Worm (Caenorhabditis elegans) whole organism, L3 larva: ENCODE measurements around the gene T11F8.4.
"Not testable (repeated sequence)": the region's sequence is repeated elsewhere in the genome, so short reads cannot be mapped to it uniquely, and the experiment has no call there.

ENCODE experiments used
- R02D3.7 ChIP-seq: fragments of 150-350 bp; optimal IDR thresholded peaks from 2 replicates; lab custom pipeline; 2014; ENCODE audit warnings: missing biosample characterization, missing genetic modification characterization
- ZK546.5 ChIP-seq: sonication (generic microtip); optimal IDR thresholded peaks from 2 replicates; lab custom pipeline; 2017; ENCODE audit warnings: missing biosample characterization, missing genetic modification characterization
- aly-2 ChIP-seq: fragments of 150-350 bp; optimal IDR thresholded peaks from 2 replicates; lab custom pipeline; 2014; ENCODE audit warnings: missing biosample characterization, missing genetic modification characterization
- ceh-16 ChIP-seq: sonication (generic microtip); optimal IDR thresholded peaks from 2 replicates; lab custom pipeline; 2017; ENCODE audit warnings: missing biosample characterization, missing genetic modification characterization
- ceh-28 ChIP-seq: fragments of 150-350 bp; optimal IDR thresholded peaks from 2 replicates; lab custom pipeline; 2014; ENCODE audit warnings: missing biosample characterization, missing genetic modification reagents, missing genetic modification characterization
- ceh-82 ChIP-seq: fragments of 150-350 bp; optimal IDR thresholded peaks from 2 replicates; lab custom pipeline; 2014; ENCODE audit warnings: missing biosample characterization, missing genetic modification characterization
- ceh-9 ChIP-seq: sonication (generic microtip); optimal IDR thresholded peaks from 2 replicates; lab custom pipeline; 2018; ENCODE audit warnings: missing biosample characterization, missing genetic modification characterization
- egl-27 ChIP-seq: sonication (generic microtip); optimal IDR thresholded peaks from 4 replicates; lab custom pipeline; 2017; ENCODE audit warnings: missing biosample characterization, missing genetic modification reagents, missing genetic modification characterization
- egl-5 ChIP-seq: fragments of 150-350 bp; optimal IDR thresholded peaks from 2 replicates; lab custom pipeline; 2017; ENCODE audit warnings: missing biosample characterization, missing genetic modification reagents, missing genetic modification characterization, inconsistent platforms
- elt-1 ChIP-seq: fragments of 150-350 bp; optimal IDR thresholded peaks from 2 replicates; lab custom pipeline; 2014; ENCODE audit warnings: missing biosample characterization, missing genetic modification characterization
- elt-2 ChIP-seq: sonication (generic microtip); optimal IDR thresholded peaks from 2 replicates; lab custom pipeline; 2016; ENCODE audit warnings: missing genetic modification reagents, mild to moderate bottlenecking, missing genetic modification characterization, missing compliant biosample characterization
- eor-1 ChIP-seq, 2 experiments: fragments of 150-350 bp; optimal IDR thresholded peaks; 2 replicates each; lab custom pipeline; 2014 to 2018; ENCODE audit warnings: missing biosample characterization in 2 of 2, missing genetic modification characterization in 2 of 2
- fkh-10 ChIP-seq: sonication (generic microtip); optimal IDR thresholded peaks from 2 replicates; lab custom pipeline; 2017; ENCODE audit warnings: missing biosample characterization, missing genetic modification reagents, missing genetic modification characterization
- fkh-2 ChIP-seq: fragments of 150-350 bp; optimal IDR thresholded peaks from 2 replicates; lab custom pipeline; 2014; ENCODE audit warnings: missing biosample characterization, missing genetic modification reagents, missing genetic modification characterization
- fos-1 ChIP-seq: fragments of 150-350 bp; optimal IDR thresholded peaks from 2 replicates; lab custom pipeline; 2014; ENCODE audit warnings: missing biosample characterization, missing genetic modification characterization
- hmg-11 ChIP-seq: sonication (generic microtip); optimal IDR thresholded peaks from 2 replicates; lab custom pipeline; 2016; ENCODE audit warnings: missing genetic modification characterization, missing compliant biosample characterization
- jun-1 ChIP-seq: fragments of 150-350 bp; optimal IDR thresholded peaks from 2 replicates; lab custom pipeline; 2014; ENCODE audit warnings: missing biosample characterization, missing genetic modification reagents, missing genetic modification characterization
- lin-15B ChIP-seq: fragments of 150-350 bp; optimal IDR thresholded peaks from 2 replicates; lab custom pipeline; 2014; ENCODE audit warnings: missing biosample characterization, missing genetic modification characterization
- lin-39 ChIP-seq: fragments of 150-350 bp; optimal IDR thresholded peaks from 2 replicates; lab custom pipeline; 2018; ENCODE audit warnings: missing biosample characterization, missing genetic modification reagents, missing genetic modification characterization
- lsy-12 ChIP-seq: sonication (generic microtip); optimal IDR thresholded peaks from 2 replicates; lab custom pipeline; 2016; ENCODE audit warnings: mild to moderate bottlenecking, missing genetic modification characterization, missing compliant biosample characterization
- mdl-1 ChIP-seq: fragments of 150-350 bp; optimal IDR thresholded peaks from 2 replicates; lab custom pipeline; 2014; ENCODE audit warnings: missing biosample characterization, missing genetic modification characterization
- nhr-11 ChIP-seq: fragments of 150-350 bp; optimal IDR thresholded peaks from 2 replicates; lab custom pipeline; 2014; ENCODE audit warnings: missing biosample characterization, missing genetic modification characterization
- nhr-12 ChIP-seq: fragments of 150-350 bp; optimal IDR thresholded peaks from 2 replicates; lab custom pipeline; 2014; ENCODE audit warnings: missing biosample characterization, missing genetic modification characterization
- nhr-237 ChIP-seq: fragments of 150-350 bp; optimal IDR thresholded peaks from 2 replicates; lab custom pipeline; 2014; ENCODE audit warnings: missing biosample characterization, missing genetic modification characterization
- nhr-25 ChIP-seq: sonication (generic microtip); optimal IDR thresholded peaks from 2 replicates; lab custom pipeline; 2017; ENCODE audit warnings: missing biosample characterization, missing genetic modification characterization
- nhr-28 ChIP-seq: fragments of 150-350 bp; optimal IDR thresholded peaks from 2 replicates; lab custom pipeline; 2014; ENCODE audit warnings: missing biosample characterization, missing genetic modification characterization
- nhr-43 ChIP-seq: sonication (generic microtip); optimal IDR thresholded peaks from 2 replicates; lab custom pipeline; 2016; ENCODE audit warnings: mild to moderate bottlenecking, missing genetic modification characterization, missing compliant biosample characterization; ENCODE audit not compliant: poor library complexity, severe bottlenecking
- nhr-67 ChIP-seq: fragments of 150-350 bp; optimal IDR thresholded peaks from 2 replicates; lab custom pipeline; 2014; ENCODE audit warnings: missing biosample characterization, missing genetic modification characterization
- pha-4 ChIP-seq: fragments of 150-350 bp; optimal IDR thresholded peaks from 2 replicates; lab custom pipeline; 2014; ENCODE audit warnings: missing biosample characterization, missing genetic modification reagents, missing genetic modification characterization
- pqm-1 ChIP-seq: fragments of 150-350 bp; optimal IDR thresholded peaks from 2 replicates; lab custom pipeline; 2017; ENCODE audit warnings: missing biosample characterization, missing genetic modification characterization, inconsistent platforms
- sea-2 ChIP-seq: fragments of 150-350 bp; sonication (generic microtip); optimal IDR thresholded peaks from 4 replicates; lab custom pipeline; 2014; ENCODE audit warnings: missing biosample characterization, missing genetic modification reagents, missing genetic modification characterization
- snpc-4 ChIP-seq: fragments of 150-350 bp; optimal IDR thresholded peaks from 2 replicates; lab custom pipeline; 2014; ENCODE audit warnings: missing biosample characterization, missing genetic modification characterization
- unc-62 ChIP-seq: fragments of 150-350 bp; sonication (generic microtip); optimal IDR thresholded peaks from 4 replicates; lab custom pipeline; 2014; ENCODE audit warnings: missing biosample characterization, missing genetic modification reagents, missing genetic modification characterization
- zag-1 ChIP-seq: fragments of 150-350 bp; optimal IDR thresholded peaks from 2 replicates; lab custom pipeline; 2014; ENCODE audit warnings: missing biosample characterization, missing genetic modification characterization
- ztf-11 ChIP-seq: fragments of 150-350 bp; optimal IDR thresholded peaks from 2 replicates; lab custom pipeline; 2014; ENCODE audit warnings: missing biosample characterization, missing genetic modification characterization
- ztf-4 ChIP-seq: fragments of 150-350 bp; optimal IDR thresholded peaks from 2 replicates; lab custom pipeline; 2014; ENCODE audit warnings: missing biosample characterization, missing genetic modification characterization

The T11F8.4 gene

DNA sequence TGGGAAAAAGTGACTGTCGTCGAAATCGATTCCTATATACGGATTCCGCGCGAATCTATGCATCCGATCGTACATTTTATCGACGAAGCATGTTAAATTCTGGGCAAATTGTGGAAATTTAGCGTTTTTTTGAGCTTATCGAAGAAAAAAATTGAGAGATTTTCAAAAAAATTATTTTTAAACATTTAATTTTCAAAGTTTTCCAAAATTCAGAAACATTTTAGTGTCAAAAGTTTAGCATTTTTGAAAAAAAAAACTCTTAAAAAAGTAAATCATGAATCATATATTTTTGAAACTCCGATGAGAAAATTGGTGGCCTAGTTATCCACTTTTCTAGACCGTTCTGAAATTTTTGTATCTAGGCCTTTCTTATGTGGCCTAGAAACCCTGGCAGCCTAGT lies 14.7 kb upstream of the T11F8.4 start, which contains the start of gene B0273.115:
Gene B0273.115 (minus strand): TSS at position 101 of the 400 bp plus-strand sequence.
- not testable (repeated sequence) for TF ChIP-seq fos-1 (tag; lab: Kevin White, UChicago); ztf-4; egl-5

DNA sequence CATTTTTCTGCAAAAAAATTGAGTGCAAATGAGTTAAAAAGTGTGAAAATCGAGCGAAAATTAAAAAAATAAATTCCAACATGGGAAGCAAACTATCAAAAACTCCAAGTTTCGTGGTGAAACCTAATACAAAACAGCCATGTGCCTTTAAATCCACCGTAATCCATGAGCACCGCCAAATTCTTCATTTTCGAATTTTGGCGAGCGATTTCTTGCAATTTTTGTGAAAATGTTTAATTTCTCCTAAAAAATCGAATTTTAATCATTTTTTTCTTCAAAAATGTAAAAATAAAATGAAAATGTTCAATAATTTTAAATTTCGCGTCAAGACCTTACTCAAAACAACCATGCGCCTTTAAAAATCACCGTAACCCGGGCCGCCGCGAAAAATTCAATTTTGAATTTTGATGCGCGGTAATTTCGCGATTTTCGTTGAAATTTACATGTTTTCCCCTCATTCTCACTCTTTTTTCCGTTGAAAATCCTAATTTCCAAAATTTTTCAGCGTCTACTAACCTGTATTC lies 9.9 kb upstream of the T11F8.4 start, which contains the start of the genes snpc-3.1 and puf-7:
Gene snpc-3.1 (minus strand): TSS at position 51 of the 524 bp plus-strand sequence.
Gene puf-7 (plus strand): TSS at position 506 of the 524 bp plus-strand sequence.
- not testable (repeated sequence) for TF ChIP-seq lin-15B, mdl-1, nhr-237 (tag; lab: Kevin White, UChicago)

DNA sequence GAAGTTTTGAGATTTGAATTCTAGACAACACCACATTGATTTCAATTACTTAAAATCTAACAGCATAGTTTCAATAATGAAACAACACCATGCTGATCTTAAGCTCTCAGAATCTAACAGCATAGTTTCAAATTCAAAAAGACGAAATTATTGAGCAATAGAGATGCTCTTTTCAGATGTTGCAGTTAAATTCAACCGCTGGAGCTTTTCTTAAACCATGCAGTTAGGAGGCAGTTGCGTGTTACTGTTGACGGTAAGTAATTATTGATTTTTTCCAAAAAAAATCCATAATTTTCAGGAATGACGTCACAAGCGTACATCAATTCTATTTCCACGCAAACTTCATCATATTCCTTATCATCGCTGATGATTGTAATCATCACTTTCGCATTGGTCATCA lies 6.4 kb upstream of the T11F8.4 start, which contains the start of gene T11F8.5:
Gene T11F8.5 (plus strand): TSS at position 301 of the 400 bp plus-strand sequence.
- TF ChIP-seq nhr-28 (no peak), nhr-67 (tag; lab: Kevin White, UChicago) (no peak), lsy-12 (tag; lab: Kevin White, UChicago) (no peak), nhr-25 (tag; lab: Kevin White, UChicago) (no peak), aly-2 (tag; lab: Kevin White, UChicago) (no peak), jun-1 (tag; lab: Kevin White, UChicago) (no peak), zag-1 (tag; lab: Kevin White, UChicago) (no peak), eor-1 (tag; optimal IDR thresholded peaks at IDR 0.05; lab: Kevin White, UChicago) (no peak), fos-1 (tag; lab: Kevin White, UChicago) (no peak), ceh-28 (tag; lab: Kevin White, UChicago) (no peak), pqm-1 (tag; lab: Kevin White, UChicago) (no peak)

DNA sequence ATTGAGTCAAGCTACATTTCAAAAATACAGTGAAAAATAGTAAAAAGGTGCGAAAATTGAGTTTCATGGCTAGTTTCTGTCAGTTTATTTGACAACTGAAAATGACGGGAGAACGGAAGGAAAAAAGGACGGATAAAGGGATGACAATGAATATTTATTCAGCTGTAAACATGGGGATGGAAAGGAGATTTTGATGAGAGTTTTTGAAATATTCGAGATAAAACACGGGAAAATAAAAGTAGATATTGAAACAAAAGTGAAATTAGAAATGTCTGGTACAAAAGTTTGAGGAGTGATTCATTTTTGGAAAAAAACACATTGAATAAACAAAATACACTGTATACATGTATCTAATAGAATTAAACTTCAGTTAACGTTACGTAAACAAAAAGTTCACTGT lies 5.9 kb upstream of the T11F8.4 start, which contains the start of gene T11F8.12:
Gene T11F8.12 (minus strand): TSS at position 101 of the 400 bp plus-strand sequence.
- TF ChIP-seq sea-2 (GFP tag; lab: Kevin White, UChicago) (no peak), R02D3.7 (tag; lab: Kevin White, UChicago) (no peak), nhr-28 (no peak)

DNA sequence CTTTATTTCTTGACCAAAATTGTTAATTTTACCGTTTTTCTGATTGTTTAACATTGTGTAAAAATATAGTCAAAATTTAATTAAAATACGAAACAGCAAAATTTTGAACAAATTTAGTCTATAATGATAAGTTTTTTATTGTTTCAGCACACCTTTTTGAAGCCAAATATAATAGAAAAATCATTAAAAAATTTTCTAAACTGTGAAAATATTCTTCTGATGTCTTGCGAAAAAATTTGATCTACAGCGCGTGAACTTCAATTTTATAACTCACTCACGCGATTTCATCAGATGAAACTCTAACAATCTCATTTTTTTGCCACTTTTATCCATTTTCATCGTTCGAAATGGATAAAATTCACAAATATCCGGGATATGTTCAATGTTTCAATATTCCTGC lies 2.9 kb upstream of the T11F8.4 start, which contains the start of gene T11F8.1:
Gene T11F8.1 (plus strand): TSS at position 301 of the 400 bp plus-strand sequence.
- TF ChIP-seq nhr-11 (no peak), fkh-10 (no peak), eor-1 (tag; optimal IDR thresholded peaks at IDR 0.05; lab: Kevin White, UChicago) (no peak), elt-1 (no peak), ceh-28 (tag; lab: Kevin White, UChicago) (no peak), nhr-67 (tag; lab: Kevin White, UChicago) (no peak), lin-39 (tag; lab: Kevin White, UChicago) (no peak), ztf-11 (no peak), sea-2 (GFP tag; lab: Kevin White, UChicago) (no peak), R02D3.7 (tag; lab: Kevin White, UChicago) (no peak), ZK546.5 (tag; lab: Kevin White, UChicago) (no peak), pha-4 (tag; lab: Kevin White, UChicago) (no peak), fkh-2 (no peak), elt-2 (tag; lab: Kevin White, UChicago) (no peak), mdl-1 (tag; lab: Kevin White, UChicago) (no peak), snpc-4 (no peak), ceh-9 (tag; lab: Kevin White, UChicago) (no peak), lin-15B (tag; lab: Kevin White, UChicago) (no peak), ceh-16 (tag; lab: Kevin White, UChicago) (no peak), nhr-25 (tag; lab: Kevin White, UChicago) (no peak)
- TF ChIP-seq, all 47 proteins: peak for 0

DNA sequence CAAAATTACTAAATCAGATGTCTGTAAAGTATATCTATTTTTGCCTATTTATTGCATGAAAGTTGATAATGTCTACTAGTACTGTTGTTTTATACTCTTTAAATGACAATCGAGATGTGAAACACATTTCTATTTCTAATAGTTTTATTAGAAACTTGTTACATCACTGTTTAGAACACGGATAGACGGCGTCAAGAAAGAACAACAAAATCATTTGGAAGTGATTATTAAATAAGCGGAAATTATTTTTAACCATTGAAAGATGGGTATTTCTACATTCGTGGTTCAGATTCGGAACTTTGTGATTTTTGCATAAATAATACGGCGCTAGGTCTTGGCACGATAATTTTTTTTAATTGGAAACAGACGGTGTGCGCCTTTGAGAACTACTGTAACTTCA lies 3.3 kb downstream of the T11F8.4 start:
- TF ChIP-seq fkh-2 (no peak), R02D3.7 (tag; lab: Kevin White, UChicago) (no peak), unc-62 (GFP tag; lab: Kevin White, UChicago) (no peak), hmg-11 (tag; lab: Kevin White, UChicago) (no peak), ZK546.5 (tag; lab: Kevin White, UChicago) (no peak), nhr-11 (no peak), mdl-1 (tag; lab: Kevin White, UChicago) (no peak), ztf-11 (no peak), lin-39 (tag; lab: Kevin White, UChicago) (no peak), nhr-12 (tag; lab: Kevin White, UChicago) (no peak), lsy-12 (tag; lab: Kevin White, UChicago) (no peak), sea-2 (GFP tag; lab: Kevin White, UChicago) (no peak), nhr-43 (tag; lab: Kevin White, UChicago) (no peak), fkh-10 (no peak), egl-27 (tag; lab: Kevin White, UChicago) (no peak), ceh-82 (tag; lab: Kevin White, UChicago) (no peak), nhr-237 (tag; lab: Kevin White, UChicago) (no peak)
